Worm (Caenorhabditis elegans) whole organism, L4/young adult: ENCODE results near the gene tag-297.

Experiments
- W03F9.2 ChIP-seq: fragments of 150-350 bp; optimal IDR thresholded peaks from 2 replicates; lab custom pipeline; 2014; ENCODE audit warnings: missing biosample characterization, missing genetic modification characterization
- dao-5 ChIP-seq: sonication (generic microtip); optimal IDR thresholded peaks from 2 replicates; lab custom pipeline; 2016; ENCODE audit warnings: missing genotype, missing genetic modification characterization, moderate library complexity, missing compliant biosample characterization
- him-1 ChIP-seq: sonication (generic microtip); optimal IDR thresholded peaks from 2 replicates; lab custom pipeline; 2016; ENCODE audit warnings: missing genotype, missing genetic modification reagents, missing genetic modification characterization, missing compliant biosample characterization

Gene tag-297

ce11 chrII:14627330-14627729 is at the start of gene tag-297:
tag-297 (plus strand) TSS chrII:14627630.
- TF ChIP-seq him-1 (no peak), W03F9.2 (no peak), dao-5 (no peak)

- no peak for TF ChIP-seq him-1
- no peak for TF ChIP-seq dao-5
These were observed 49.4 kb upstream of the tag-297 start, which contains the start of gene nspb-7 for ce11 chrII:14578013-14578412. nspb-7 (plus strand) TSS chrII:14578313.

ce11 chrII:14578716-14579115 is 48.7 kb upstream of the tag-297 start, which contains the start of gene C01G12.9:
C01G12.9 (plus strand) TSS chrII:14579016.
- TF ChIP-seq him-1, result no peak

- TF ChIP-seq W03F9.2 (no peak), dao-5 (no peak), him-1 (no peak)
These were observed 46.9 kb upstream of the tag-297 start, which contains the start of the genes nspb-8 and nspb-9 for ce11 chrII:14580549-14580948. nspb-8 (minus strand) TSS chrII:14580649. nspb-9 (plus strand) TSS chrII:14580859.

ce11 chrII:14582206-14582605 is 45.2 kb upstream of the tag-297 start, which contains the start of gene C01G12.3:
C01G12.3 (minus strand) TSS chrII:14582306.
- no peak for TF ChIP-seq him-1
- no peak for TF ChIP-seq W03F9.2
- TF ChIP-seq dao-5, result no peak

ce11 chrII:14587407-14587806 is 40.0 kb upstream of the tag-297 start, which contains the start of gene C01G12.5:
C01G12.5 (minus strand) TSS chrII:14587507.
- TF ChIP-seq him-1 (no peak), dao-5 (no peak), W03F9.2 (no peak)

- TF ChIP-seq W03F9.2 (no peak), him-1 (no peak), dao-5 (no peak)
These were observed 39.3 kb upstream of the tag-297 start, which contains the start of gene nspb-10 for ce11 chrII:14588162-14588561. nspb-10 (minus strand) TSS chrII:14588262.

ce11 chrII:14591699-14592098 is 35.7 kb upstream of the tag-297 start, which contains the start of gene C01G12.7:
C01G12.7 (minus strand) TSS chrII:14591893.
- TF ChIP-seq W03F9.2 (no peak), dao-5 (no peak), him-1 (no peak)

- TF ChIP-seq W03F9.2, result no peak
- no peak for TF ChIP-seq dao-5
- no peak for TF ChIP-seq him-1
These were observed 34.8 kb upstream of the tag-297 start for ce11 chrII:14592629-14593028.

ce11 chrII:14593281-14593680 is 34.1 kb upstream of the tag-297 start, which contains the start of gene catp-4:
catp-4 (plus strand) TSS chrII:14593581.
- no peak for TF ChIP-seq W03F9.2
- TF ChIP-seq him-1, result no peak
- TF ChIP-seq dao-5, result no peak

ce11 chrII:14597788-14598187 is 29.6 kb upstream of the tag-297 start:
- TF ChIP-seq dao-5, result no peak
- no peak for TF ChIP-seq him-1
- no peak for TF ChIP-seq W03F9.2

- TF ChIP-seq W03F9.2, result no peak
- TF ChIP-seq dao-5, result no peak
- TF ChIP-seq him-1, result no peak
These were observed 29.1 kb upstream of the tag-297 start for ce11 chrII:14598367-14598766.

ce11 chrII:14599284-14599862 is 28.1 kb upstream of the tag-297 start:
- TF ChIP-seq dao-5 (no peak), W03F9.2 (no peak), him-1 (no peak)

- TF ChIP-seq dao-5 (no peak), him-1 (no peak), W03F9.2 (no peak)
These were observed 27.3 kb upstream of the tag-297 start for ce11 chrII:14599933-14600630.

ce11 chrII:14600852-14601313 is 26.5 kb upstream of the tag-297 start, which contains the start of gene tps-2:
tps-2 (plus strand) TSS chrII:14600902.
- no peak for TF ChIP-seq him-1
- no peak for TF ChIP-seq W03F9.2
- no peak for TF ChIP-seq dao-5

- TF ChIP-seq W03F9.2 (no peak), dao-5 (no peak)
These were observed 24.7 kb upstream of the tag-297 start for ce11 chrII:14602735-14603134.
